Worm (Caenorhabditis elegans) whole organism, late embryonic: ENCODE results near the gene F37B4.15.

Experiments used
- F13H6.1 ChIP-seq: sonication (generic microtip); optimal IDR thresholded peaks from 2 replicates; lab custom pipeline; 2016; ENCODE audit warnings: missing genetic modification characterization, missing compliant biosample characterization
- Y22D7AL.16 ChIP-seq: sonication (generic microtip); optimal IDR thresholded peaks from 2 replicates; lab custom pipeline; 2016; ENCODE audit warnings: missing genetic modification characterization, missing compliant biosample characterization
- ama-1 ChIP-seq: fragments of 150-350 bp; optimal IDR thresholded peaks from 2 replicates; lab custom pipeline; 2014
- ceh-14 ChIP-seq: sonication (generic microtip); optimal IDR thresholded peaks from 2 replicates; lab custom pipeline; 2016; ENCODE audit warnings: missing genotype, missing genetic modification characterization, missing compliant biosample characterization
- ceh-18 ChIP-seq: sonication (generic microtip); optimal IDR thresholded peaks from 2 replicates; lab custom pipeline; 2016; ENCODE audit warnings: missing genetic modification characterization, missing compliant biosample characterization
- ceh-19 ChIP-seq: fragments of 200-800 bp; sonication (Bioruptor generic); optimal IDR thresholded peaks from 2 replicates; lab custom pipeline; 2018; ENCODE audit warnings: mild to moderate bottlenecking, missing genetic modification characterization, missing compliant biosample characterization
- ceh-2 ChIP-seq: sonication (generic microtip); optimal IDR thresholded peaks from 2 replicates; lab custom pipeline; 2016; ENCODE audit warnings: missing genotype, missing genetic modification characterization, missing compliant biosample characterization
- ceh-24 ChIP-seq: sonication (generic microtip); optimal IDR thresholded peaks from 2 replicates; lab custom pipeline; 2016; ENCODE audit warnings: mild to moderate bottlenecking, missing genetic modification characterization, missing compliant biosample characterization
- ceh-31 ChIP-seq: sonication (generic microtip); optimal IDR thresholded peaks from 2 replicates; lab custom pipeline; 2016; ENCODE audit warnings: missing genetic modification characterization, missing compliant biosample characterization
- ceh-45 ChIP-seq: fragments of 200-800 bp; sonication (Bioruptor generic); IDR thresholded peaks from 2 replicates; pipeline ENCODE4 v1.3.6; 2022; ENCODE audit warnings: missing genetic modification reagents, missing genetic modification characterization, missing compliant biosample characterization
- ceh-6 ChIP-seq: fragments of 200-800 bp; sonication (Bioruptor generic); optimal IDR thresholded peaks from 2 replicates; lab custom pipeline; 2018; ENCODE audit warnings: mild to moderate bottlenecking, missing genetic modification characterization, missing compliant biosample characterization
- dve-1 ChIP-seq: sonication (generic microtip); optimal IDR thresholded peaks from 2 replicates; lab custom pipeline; 2017; ENCODE audit warnings: antibody characterized with exemption, mild to moderate bottlenecking, missing genetic modification characterization, missing compliant biosample characterization
- elt-4 ChIP-seq: sonication (generic microtip); optimal IDR thresholded peaks from 2 replicates; lab custom pipeline; 2016; ENCODE audit warnings: missing genetic modification characterization, missing compliant biosample characterization
- fax-1 ChIP-seq: sonication (generic microtip); optimal IDR thresholded peaks from 2 replicates; lab custom pipeline; 2016; ENCODE audit warnings: missing genotype, missing genetic modification characterization, missing compliant biosample characterization
- fkh-10 ChIP-seq: fragments of 150-350 bp; optimal IDR thresholded peaks from 2 replicates; lab custom pipeline; 2014; ENCODE audit warnings: missing biosample characterization, missing genetic modification reagents, missing genetic modification characterization
- hlh-15 ChIP-seq: sonication (generic microtip); optimal IDR thresholded peaks from 2 replicates; lab custom pipeline; 2016; ENCODE audit warnings: missing genetic modification characterization, missing compliant biosample characterization
- lim-6 ChIP-seq: sonication (generic microtip); optimal IDR thresholded peaks from 2 replicates; lab custom pipeline; 2016; ENCODE audit warnings: missing genetic modification characterization, missing compliant biosample characterization
- lin-11 ChIP-seq: fragments of 200-800 bp; sonication (Bioruptor generic); optimal IDR thresholded peaks from 2 replicates; lab custom pipeline; 2018; ENCODE audit warnings: mild to moderate bottlenecking, missing genetic modification characterization, missing compliant biosample characterization
- mec-3 ChIP-seq: sonication (generic microtip); optimal IDR thresholded peaks from 2 replicates; lab custom pipeline; 2016; ENCODE audit warnings: borderline replicate concordance, missing genetic modification characterization, missing compliant biosample characterization
- nhr-11 ChIP-seq: fragments of 150-350 bp; optimal IDR thresholded peaks from 2 replicates; lab custom pipeline; 2014; ENCODE audit warnings: missing biosample characterization, missing genetic modification characterization
- nhr-232 ChIP-seq: sonication (generic microtip); optimal IDR thresholded peaks from 2 replicates; lab custom pipeline; 2016; ENCODE audit warnings: missing genetic modification characterization, missing compliant biosample characterization
- npax-4 ChIP-seq: sonication (generic microtip); optimal IDR thresholded peaks from 2 replicates; lab custom pipeline; 2016; ENCODE audit warnings: missing genetic modification characterization, missing compliant biosample characterization
- pag-3 ChIP-seq: sonication (generic microtip); optimal IDR thresholded peaks from 2 replicates; lab custom pipeline; 2016; ENCODE audit warnings: missing compliant biosample characterization, missing genetic modification characterization, borderline replicate concordance
- pax-1 ChIP-seq: fragments of 150-350 bp; optimal IDR thresholded peaks from 2 replicates; lab custom pipeline; 2014; ENCODE audit warnings: missing biosample characterization, missing genetic modification characterization
- pqm-1 ChIP-seq: sonication (generic microtip); optimal IDR thresholded peaks from 2 replicates; lab custom pipeline; 2016; ENCODE audit warnings: missing genetic modification characterization, missing compliant biosample characterization
- pros-1 ChIP-seq: fragments of 150-350 bp; optimal IDR thresholded peaks from 2 replicates; lab custom pipeline; 2014; ENCODE audit warnings: missing biosample characterization, missing genetic modification reagents, missing genetic modification characterization
- ref-2 ChIP-seq: sonication (generic microtip); optimal IDR thresholded peaks from 2 replicates; lab custom pipeline; 2016; ENCODE audit warnings: missing genetic modification characterization, missing compliant biosample characterization
- rnt-1 ChIP-seq: sonication (generic microtip); optimal IDR thresholded peaks from 2 replicates; lab custom pipeline; 2016; ENCODE audit warnings: missing genetic modification characterization, missing compliant biosample characterization
- sox-2 ChIP-seq: fragments of 200-800 bp; sonication (Bioruptor generic); IDR thresholded peaks from 2 replicates; pipeline ENCODE4 v1.3.6; 2022; ENCODE audit warnings: missing genetic modification reagents, missing genetic modification characterization, missing compliant biosample characterization
- syd-9 ChIP-seq: sonication (generic microtip); optimal IDR thresholded peaks from 2 replicates; lab custom pipeline; 2016; ENCODE audit warnings: mild to moderate bottlenecking, missing genetic modification characterization, moderate library complexity, missing compliant biosample characterization
- tbx-7 ChIP-seq: sonication (generic microtip); optimal IDR thresholded peaks from 2 replicates; lab custom pipeline; 2016; ENCODE audit warnings: missing genotype, missing genetic modification characterization, missing compliant biosample characterization
- ttx-3 ChIP-seq: sonication (generic microtip); optimal IDR thresholded peaks from 2 replicates; lab custom pipeline; 2016; ENCODE audit warnings: missing genetic modification reagents, missing genetic modification characterization, missing compliant biosample characterization
- unc-3 ChIP-seq, 2 experiments: fragments of 200-800 bp in 1 of 2; sonication (Bioruptor generic) in 1 of 2; sonication (generic microtip) in 1 of 2; conservative IDR thresholded peaks in 1 of 2; optimal IDR thresholded peaks in 1 of 2; 2 replicates each; pipeline versions ENCODE4 v1.3.6 to Lab custom; 2016 to 2022; ENCODE audit warnings: missing compliant biosample characterization in 2 of 2, missing genetic modification characterization in 2 of 2, missing genetic modification reagents in 1 of 2
- unc-55 ChIP-seq: sonication (generic microtip); optimal IDR thresholded peaks from 2 replicates; lab custom pipeline; 2017; ENCODE audit warnings: missing biosample characterization, missing genetic modification reagents, missing genetic modification characterization
- zip-5 ChIP-seq: sonication (generic microtip); optimal IDR thresholded peaks from 2 replicates; lab custom pipeline; 2016; ENCODE audit warnings: missing genetic modification characterization, missing compliant biosample characterization
- ztf-16 ChIP-seq: sonication (generic microtip); optimal IDR thresholded peaks from 2 replicates; lab custom pipeline; 2017; ENCODE audit warnings: missing genetic modification characterization, missing compliant biosample characterization

F37B4.15 gene

ce11 chrV:2888265-2888664, 3.8 kb upstream of the F37B4.15 start:
- TF ChIP-seq lim-6 (tag; lab: Kevin White, UChicago) (no peak), syd-9 (no peak), ceh-19 (no peak), ceh-24 (tag; lab: Kevin White, UChicago) (no peak), pros-1 (tag; lab: Kevin White, UChicago) (no peak), dve-1 (tag; lab: Kevin White, UChicago) (no peak), nhr-232 (tag; lab: Kevin White, UChicago) (no peak), npax-4 (tag; lab: Kevin White, UChicago) (no peak), lin-11 (no peak), fkh-10 (GFP tag; lab: Kevin White, UChicago) (no peak), sox-2 (GFP tag; lab: Robert Waterston, UW) (no peak)

ce11 chrV:2888681-2889080, 3.3 kb upstream of the F37B4.15 start, which contains the start of gene srw-4:
TSS of gene srw-4 (minus strand) at chrV:2888781.
- no peak for TF ChIP-seq lim-6 (tag; lab: Kevin White, UChicago)
- no peak for TF ChIP-seq Y22D7AL.16 (tag; lab: Kevin White, UChicago)
- TF ChIP-seq tbx-7 (tag; lab: Kevin White, UChicago), result no peak
- TF ChIP-seq mec-3 (tag; lab: Kevin White, UChicago), result no peak
- no peak for TF ChIP-seq ama-1
- TF ChIP-seq F13H6.1 (tag; lab: Kevin White, UChicago), result no peak
- TF ChIP-seq pag-3, result no peak
- no peak for TF ChIP-seq lin-11
- no peak for TF ChIP-seq fax-1
- TF ChIP-seq pros-1 (tag; lab: Kevin White, UChicago), result no peak
- TF ChIP-seq zip-5 (tag; lab: Kevin White, UChicago), result no peak
- TF ChIP-seq ceh-18 (tag; lab: Kevin White, UChicago), result no peak
- TF ChIP-seq ceh-45 (GFP tag; lab: Robert Waterston, UW), result no peak
- TF ChIP-seq ztf-16 (tag; lab: Kevin White, UChicago), result no peak
- TF ChIP-seq nhr-11 (tag; lab: Kevin White, UChicago), result no peak

- no peak for TF ChIP-seq pax-1 (tag; lab: Kevin White, UChicago)
- no peak for TF ChIP-seq ref-2 (tag; lab: Kevin White, UChicago)
- no peak for TF ChIP-seq unc-3 (GFP tag; conservative IDR thresholded peaks at IDR 0.05; lab: Robert Waterston, UW)
- no peak for TF ChIP-seq unc-3 (tag; optimal IDR thresholded peaks at IDR 0.05; lab: Kevin White, UChicago)
- TF ChIP-seq dve-1 (tag; lab: Kevin White, UChicago), result no peak
- TF ChIP-seq nhr-232 (tag; lab: Kevin White, UChicago), result no peak
- TF ChIP-seq elt-4 (tag; lab: Kevin White, UChicago), result no peak
Measured at ce11 chrV:2892976-2893375, 949 bp downstream of the F37B4.15 start, which contains the start of gene srh-127. TSS of gene srh-127 (plus strand) at chrV:2893276.

- TF ChIP-seq rnt-1 (tag; lab: Kevin White, UChicago), result no peak
Measured at ce11 chrV:2896198-2896660, 4.2 kb downstream of the F37B4.15 start, which contains the start of gene pals-32. TSS of gene pals-32 (plus strand) at chrV:2896610.

- TF ChIP-seq ceh-2 (no peak), pag-3 (no peak), pqm-1 (tag; lab: Kevin White, UChicago) (no peak), ceh-31 (tag; lab: Kevin White, UChicago) (no peak), pros-1 (tag; lab: Kevin White, UChicago) (no peak), ceh-6 (GFP tag; lab: Kevin White, UChicago) (no peak), ceh-14 (tag; lab: Kevin White, UChicago) (no peak), unc-55 (no peak), nhr-232 (tag; lab: Kevin White, UChicago) (no peak), hlh-15 (tag; lab: Kevin White, UChicago) (no peak), ttx-3 (tag; lab: Kevin White, UChicago) (no peak)
Measured at ce11 chrV:2899867-2900266, 7.8 kb downstream of the F37B4.15 start, which contains the start of gene str-46. TSS of gene str-46 (minus strand) at chrV:2899967.
